Fruit fly (Drosophila melanogaster) whole organism, embryonic: ENCODE measurements around the gene CG3862.

Experiments
- Adf1 ChIP-seq: fragments of 200-800 bp; sonication (Bioruptor generic); IDR thresholded peaks from 2 replicates; pipeline ENCODE4 v1.3.6; 2022; ENCODE audit warnings: missing biosample characterization, missing genetic modification characterization
- Blimp-1 ChIP-seq: fragments of 200-800 bp; sonication (Bioruptor generic); optimal IDR thresholded peaks from 3 replicates; lab custom pipeline; 2018; ENCODE audit warnings: missing biosample characterization, missing genetic modification characterization, mild to moderate bottlenecking, moderate library complexity, missing genetic modification reagents
- BtbVII ChIP-seq: fragments of 200-800 bp; sonication (Bioruptor generic); optimal IDR thresholded peaks from 3 replicates; lab custom pipeline; 2017; ENCODE audit warnings: missing biosample characterization, mild to moderate bottlenecking, missing genetic modification characterization
- CG10366 ChIP-seq: fragments of 200-800 bp; sonication (Bioruptor generic); IDR thresholded peaks from 2 replicates; pipeline ENCODE4 v1.3.6; 2022; ENCODE audit warnings: missing biosample characterization, missing genetic modification characterization
- CG10462 ChIP-seq: fragments of 200-800 bp; sonication (Bioruptor generic); optimal IDR thresholded peaks from 2 replicates; lab custom pipeline; 2016; ENCODE audit warnings: missing biosample characterization, missing genetic modification characterization
- CG11247 ChIP-seq: fragments of 200-800 bp; sonication (Bioruptor generic); IDR thresholded peaks from 2 replicates; pipeline ENCODE4 v1.3.6; 2022; ENCODE audit warnings: missing biosample characterization, missing genetic modification characterization
- CG12769 ChIP-seq: fragments of 200-800 bp; sonication (Bioruptor generic); optimal IDR thresholded peaks from 2 replicates; lab custom pipeline; 2019; ENCODE audit warnings: missing biosample characterization, mild to moderate bottlenecking, missing genetic modification characterization, moderate library complexity
- CG1647 ChIP-seq: fragments of 200-800 bp; sonication (Bioruptor generic); optimal IDR thresholded peaks from 3 replicates; lab custom pipeline; 2016; ENCODE audit warnings: missing biosample characterization, missing genetic modification characterization
- CG16779 ChIP-seq: fragments of 200-800 bp; sonication (Bioruptor generic); IDR thresholded peaks from 2 replicates; pipeline ENCODE4 v1.3.6; 2022; ENCODE audit warnings: missing biosample characterization, missing genetic modification characterization
- CG17802 ChIP-seq: fragments of 200-800 bp; sonication (Bioruptor generic); optimal IDR thresholded peaks from 2 replicates; lab custom pipeline; 2018; ENCODE audit warnings: missing biosample characterization, mild to moderate bottlenecking, missing genetic modification characterization, moderate library complexity
- CG33213 ChIP-seq: fragments of 200-800 bp; sonication (Bioruptor generic); optimal IDR thresholded peaks from 3 replicates; lab custom pipeline; 2016; ENCODE audit warnings: missing biosample characterization, missing genetic modification characterization
- CG34376 ChIP-seq: fragments of 200-800 bp; sonication (Bioruptor generic); optimal IDR thresholded peaks from 2 replicates; lab custom pipeline; 2018; ENCODE audit warnings: missing biosample characterization, mild to moderate bottlenecking, missing genetic modification characterization
- CG3726 ChIP-seq: fragments of 200-800 bp; sonication (Bioruptor generic); IDR thresholded peaks from 3 replicates; pipeline ENCODE4, ENCODE4 v1.3.6; 2022; ENCODE audit warnings: missing biosample characterization, missing genetic modification characterization
- CG8944 ChIP-seq: fragments of 200-800 bp; sonication (Bioruptor generic); optimal IDR thresholded peaks from 3 replicates; lab custom pipeline; 2016; ENCODE audit warnings: missing biosample characterization, missing genetic modification characterization
- D19A ChIP-seq: fragments of 200-800 bp; optimal IDR thresholded peaks from 3 replicates; lab custom pipeline; 2019; ENCODE audit warnings: missing biosample characterization, mild to moderate bottlenecking, missing genetic modification characterization, moderate library complexity
- Dek ChIP-seq: fragments of 200-800 bp; sonication (Bioruptor generic); optimal IDR thresholded peaks from 3 replicates; lab custom pipeline; 2019; ENCODE audit warnings: missing biosample characterization, mild to moderate bottlenecking, missing genetic modification characterization, moderate library complexity
- Dip3 ChIP-seq: fragments of 200-800 bp; sonication (Bioruptor generic); optimal IDR thresholded peaks from 3 replicates; lab custom pipeline; 2016; ENCODE audit warnings: missing biosample characterization, missing genetic modification characterization
- Gsc ChIP-seq: fragments of 200-800 bp; sonication (Bioruptor generic); IDR thresholded peaks from 2 replicates; pipeline ENCODE4 v1.3.6; 2022; ENCODE audit warnings: missing biosample characterization, missing genetic modification characterization
- HLH54F ChIP-seq: fragments of 200-800 bp; sonication (Bioruptor generic); optimal IDR thresholded peaks from 3 replicates; lab custom pipeline; 2016; ENCODE audit warnings: missing biosample characterization, missing genetic modification characterization
- Hey ChIP-seq: fragments of 200-800 bp; sonication (Bioruptor generic); optimal IDR thresholded peaks from 3 replicates; lab custom pipeline; 2018; ENCODE audit warnings: missing biosample characterization, mild to moderate bottlenecking, missing genetic modification characterization
- NFAT ChIP-seq: fragments of 200-800 bp; sonication (Bioruptor generic); IDR thresholded peaks from 2 replicates; pipeline ENCODE4 v1.3.6; 2022; ENCODE audit warnings: missing biosample characterization, missing genetic modification characterization
- NfI ChIP-seq: fragments of 200-800 bp; sonication (Bioruptor generic); optimal IDR thresholded peaks from 3 replicates; lab custom pipeline; 2018; ENCODE audit warnings: missing biosample characterization, mild to moderate bottlenecking, missing genetic modification characterization, moderate library complexity
- Optix ChIP-seq: fragments of 200-800 bp; sonication (Bioruptor generic); IDR thresholded peaks from 3 replicates; pipeline ENCODE4 v1.3.6; 2022; ENCODE audit warnings: missing biosample characterization, missing genetic modification characterization
- Spps ChIP-seq: fragments of 200-800 bp; sonication (Bioruptor generic); optimal IDR thresholded peaks from 2 replicates; lab custom pipeline; 2018; ENCODE audit warnings: missing biosample characterization, mild to moderate bottlenecking, missing genetic modification characterization
- TFAM ChIP-seq: fragments of 200-800 bp; sonication (Bioruptor generic); optimal IDR thresholded peaks from 2 replicates; lab custom pipeline; 2017; ENCODE audit warnings: missing biosample characterization, missing genetic modification characterization, inconsistent platforms
- abd-A ChIP-seq: fragments of 200-800 bp; sonication (Bioruptor generic); optimal IDR thresholded peaks from 3 replicates; lab custom pipeline; 2019; ENCODE audit warnings: missing biosample characterization, mild to moderate bottlenecking, missing genetic modification characterization, moderate library complexity
- ap ChIP-seq: fragments of 200-800 bp; sonication (Bioruptor generic); IDR thresholded peaks from 2 replicates; pipeline ENCODE4 v1.3.6; 2022; ENCODE audit warnings: missing biosample characterization, missing genetic modification characterization
- az2 ChIP-seq: fragments of 200-800 bp; sonication (Bioruptor generic); optimal IDR thresholded peaks from 3 replicates; lab custom pipeline; 2016; ENCODE audit warnings: missing biosample characterization, missing genetic modification characterization
- caup ChIP-seq: fragments of 200-800 bp; sonication (Bioruptor generic); optimal IDR thresholded peaks from 3 replicates; lab custom pipeline; 2017; ENCODE audit warnings: missing biosample characterization, mild to moderate bottlenecking, missing genetic modification characterization, moderate library complexity; ENCODE audit not compliant: severe bottlenecking
- chn ChIP-seq: fragments of 200-800 bp; sonication (Bioruptor generic); optimal IDR thresholded peaks from 2 replicates; lab custom pipeline; 2016; ENCODE audit warnings: missing biosample characterization, missing genetic modification characterization
- crc ChIP-seq: fragments of 200-800 bp; sonication (Bioruptor generic); optimal IDR thresholded peaks from 2 replicates; lab custom pipeline; 2016; ENCODE audit warnings: missing biosample characterization, missing genetic modification characterization
- croc ChIP-seq: fragments of 200-800 bp; sonication (Bioruptor generic); conservative IDR thresholded peaks from 3 replicates; pipeline ENCODE4 v1.3.6; 2022; ENCODE audit warnings: missing biosample characterization, missing genetic modification characterization
- disco-r ChIP-seq: fragments of 200-800 bp; sonication (Bioruptor generic); optimal IDR thresholded peaks from 2 replicates; lab custom pipeline; 2016; ENCODE audit warnings: missing biosample characterization, missing genetic modification characterization
- emc ChIP-seq: fragments of 200-800 bp; sonication (Bioruptor generic); optimal IDR thresholded peaks from 2 replicates; lab custom pipeline; 2016; ENCODE audit warnings: missing biosample characterization, missing genetic modification characterization
- en ChIP-seq: fragments of 200-800 bp; sonication (Bioruptor generic); optimal IDR thresholded peaks from 2 replicates; lab custom pipeline; 2016; ENCODE audit warnings: missing biosample characterization, missing genetic modification characterization
- eyg ChIP-seq: fragments of 200-800 bp; sonication (Bioruptor generic); optimal IDR thresholded peaks from 3 replicates; lab custom pipeline; 2016; ENCODE audit warnings: missing biosample characterization, missing genetic modification characterization
- fd96Cb ChIP-seq: fragments of 200-800 bp; sonication (Bioruptor generic); optimal IDR thresholded peaks from 2 replicates; lab custom pipeline; 2018; ENCODE audit warnings: missing biosample characterization, mild to moderate bottlenecking, missing genetic modification characterization, moderate library complexity
- ftz-f1 ChIP-seq: fragments of 200-800 bp; sonication (Bioruptor generic); optimal IDR thresholded peaks from 2 replicates; lab custom pipeline; 2016; ENCODE audit warnings: missing biosample characterization, missing genetic modification characterization
- gcm ChIP-seq: fragments of 200-800 bp; sonication (Bioruptor generic); optimal IDR thresholded peaks from 2 replicates; lab custom pipeline; 2019; ENCODE audit warnings: missing biosample characterization, mild to moderate bottlenecking, missing genetic modification characterization, moderate library complexity
- gro ChIP-seq: fragments of 200-800 bp; sonication (Bioruptor generic); optimal IDR thresholded peaks from 2 replicates; lab custom pipeline; 2016; ENCODE audit warnings: missing biosample characterization, missing genetic modification characterization
- gsb-n ChIP-seq: fragments of 200-800 bp; sonication (Bioruptor generic); optimal IDR thresholded peaks from 3 replicates; lab custom pipeline; 2018; ENCODE audit warnings: missing biosample characterization, mild to moderate bottlenecking, missing genetic modification characterization
- her ChIP-seq: fragments of 200-800 bp; sonication (Bioruptor generic); optimal IDR thresholded peaks from 2 replicates; lab custom pipeline; 2016; ENCODE audit warnings: missing biosample characterization, missing genetic modification characterization
- jumu ChIP-seq: fragments of 200-800 bp; sonication (Bioruptor generic); optimal IDR thresholded peaks from 3 replicates; lab custom pipeline; 2016; ENCODE audit warnings: missing biosample characterization, missing genetic modification characterization
- klu ChIP-seq: fragments of 200-800 bp; sonication (Bioruptor generic); IDR thresholded peaks from 2 replicates; pipeline ENCODE4 v1.3.6; 2022; ENCODE audit warnings: missing biosample characterization, missing genetic modification characterization
- org-1 ChIP-seq: fragments of 200-800 bp; sonication (Bioruptor generic); optimal IDR thresholded peaks from 2 replicates; lab custom pipeline; 2017; ENCODE audit warnings: missing biosample characterization, missing genetic modification characterization
- pita ChIP-seq: fragments of 200-800 bp; sonication (Bioruptor generic); optimal IDR thresholded peaks from 2 replicates; lab custom pipeline; 2017; ENCODE audit warnings: missing biosample characterization, mild to moderate bottlenecking, missing genetic modification characterization
- pum ChIP-seq: fragments of 200-800 bp; sonication (Bioruptor generic); optimal IDR thresholded peaks from 2 replicates; lab custom pipeline; 2016; ENCODE audit warnings: missing biosample characterization, missing genetic modification characterization
- salm ChIP-seq: fragments of 200-800 bp; sonication (Bioruptor generic); optimal IDR thresholded peaks from 2 replicates; lab custom pipeline; 2018; ENCODE audit warnings: missing biosample characterization, mild to moderate bottlenecking, missing genetic modification characterization
- sd ChIP-seq: fragments of 200-800 bp; sonication (Bioruptor generic); optimal IDR thresholded peaks from 3 replicates; lab custom pipeline; 2018; ENCODE audit warnings: missing biosample characterization, mild to moderate bottlenecking, missing genetic modification characterization, moderate library complexity
- seq ChIP-seq: fragments of 200-800 bp; sonication (Bioruptor generic); IDR thresholded peaks from 2 replicates; pipeline ENCODE4 v1.3.6; 2022; ENCODE audit warnings: missing biosample characterization, missing genetic modification characterization
- ssp ChIP-seq: fragments of 200-800 bp; sonication (Bioruptor generic); IDR thresholded peaks from 2 replicates; pipeline ENCODE4 v1.3.6; 2022; ENCODE audit warnings: missing biosample characterization, missing genetic modification characterization
- yki ChIP-seq: fragments of >200 bp; optimal IDR thresholded peaks from 3 replicates; lab custom pipeline; 2018
- z ChIP-seq: fragments of 200-800 bp; sonication (Bioruptor generic); IDR thresholded peaks from 3 replicates; pipeline ENCODE4 v1.3.6; 2022; ENCODE audit warnings: missing biosample characterization, missing genetic modification characterization

CG3862 gene

DNA sequence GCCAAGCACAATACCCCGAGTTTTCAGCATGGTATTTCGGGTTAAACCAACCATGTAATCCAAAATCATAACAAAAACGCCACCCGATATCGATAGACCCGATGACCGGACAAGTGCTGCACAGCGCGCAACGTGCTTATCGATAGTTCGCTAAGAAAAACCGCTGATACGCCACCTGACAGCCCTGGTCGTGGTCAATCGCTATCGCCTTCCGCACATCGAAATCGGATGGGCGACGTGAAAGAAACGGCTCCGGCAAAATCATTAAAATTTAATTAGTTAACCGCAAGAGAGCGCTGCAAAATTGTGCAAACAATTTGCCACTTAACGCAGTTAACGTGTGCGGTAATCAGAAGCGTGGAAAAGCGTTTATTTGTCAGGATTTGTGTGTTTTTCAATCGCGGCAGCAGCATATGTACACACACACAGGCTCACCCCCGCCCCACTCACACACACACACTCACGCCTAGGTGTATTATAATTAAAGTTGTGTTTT, at the start of gene CG3862, which contains the start of gene dock (continued):
- TF ChIP-seq Blimp-1 (peak; percentile 40), CG8944 (peak; percentile 22), sd (tag; lab: Kevin White, UChicago) (no peak), ftz-f1 (GFP tag; lab: Kevin White, UChicago) (peak; percentile 74), gro (GFP tag; lab: Kevin White, UChicago) (peak; percentile 77), her (GFP tag; lab: Kevin White, UChicago) (peak; percentile 82), CG33213 (GFP tag; lab: Kevin White, UChicago) (peak; percentile 65), Gsc (GFP tag; lab: Robert Waterston, UW) (no peak), NfI (GFP tag; lab: Kevin White, UChicago) (peak; percentile 50), Dip3 (no peak), CG1647 (no peak), gsb-n (peak; percentile 19), caup (GFP tag; lab: Kevin White, UChicago) (peak; percentile 65), CG11247 (GFP tag; lab: Robert Waterston, UW) (peak; percentile 56; the same call in 1 of the 2 replicates), CG34376 (GFP tag; lab: Kevin White, UChicago) (peak; percentile 58), disco-r (GFP tag; lab: Kevin White, UChicago) (no peak), salm (tag; lab: Kevin White, UChicago) (no peak), CG10462 (no peak), seq (GFP tag; lab: Robert Waterston, UW) (no peak), az2 (GFP tag; lab: Kevin White, UChicago) (no peak), org-1 (GFP tag; lab: Kevin White, UChicago) (peak; percentile 0), fd96Cb (tag; lab: Kevin White, UChicago) (no peak), CG17802 (tag; lab: Kevin White, UChicago) (no peak), TFAM (GFP tag; lab: Kevin White, UChicago) (no peak), pita (GFP tag; lab: Kevin White, UChicago) (no peak), chn (peak; percentile 62), CG16779 (GFP tag; lab: Robert Waterston, UW) (no peak), croc (GFP tag; lab: Robert Waterston, UW) (no peak), eyg (no peak), klu (GFP tag; lab: Robert Waterston, UW) (no peak), emc (GFP tag; lab: Kevin White, UChicago) (peak; percentile 33), Adf1 (no peak), NFAT (GFP tag; lab: Robert Waterston, UW) (peak; percentile 79; the same call in 1 of the 2 replicates), CG3726 (GFP tag; lab: Robert Waterston, UW) (no peak), HLH54F (GFP tag; lab: Kevin White, UChicago) (peak; percentile 56), CG10366 (no peak), Hey (tag; lab: Kevin White, UChicago) (no peak), BtbVII (GFP tag; lab: Kevin White, UChicago) (peak; percentile 67), D19A (no peak), ap (no peak), Optix (no peak), en (no peak), abd-A (tag; lab: Kevin White, UChicago) (no peak), yki (no peak), pum (GFP tag; lab: Kevin White, UChicago) (peak; percentile 63), ssp (no peak), CG12769 (tag; lab: Kevin White, UChicago) (no peak), z (GFP tag; lab: Robert Waterston, UW) (no peak), crc (GFP tag; lab: Kevin White, UChicago) (no peak), gcm (peak; percentile 39), Dek (tag; lab: Kevin White, UChicago) (peak; percentile 36), jumu (peak; percentile 64), Spps (tag; lab: Kevin White, UChicago) (peak; percentile 15)
